Worm (Caenorhabditis elegans): Measurements from ENCODE around the gene evl-20.

evl-20 gene

DNA sequence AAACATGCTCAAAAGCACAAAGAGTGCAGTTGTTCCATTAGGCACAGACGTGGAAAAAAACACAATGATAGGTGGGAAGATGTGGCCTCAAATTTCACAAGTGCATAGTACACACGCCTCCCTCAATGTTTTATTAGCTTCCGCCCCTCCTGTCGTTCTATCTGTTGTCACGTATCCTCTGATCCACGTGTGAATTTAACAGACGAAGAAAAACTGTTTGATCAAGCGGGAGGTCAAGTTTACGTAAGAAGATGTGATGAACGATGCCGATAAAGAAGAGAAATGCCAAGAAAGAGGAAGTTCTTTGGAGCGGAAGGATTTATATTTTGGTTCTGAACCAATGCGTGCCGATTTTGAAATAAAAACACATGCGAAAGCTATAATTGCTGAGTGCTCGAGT lies 6.6 kb downstream of the evl-20 start:
- no peak for TF ChIP-seq nhr-77 (tag; optimal IDR thresholded peaks at IDR 0.05)
- peak; percentile 10 for TF ChIP-seq pha-4 (tag; optimal IDR thresholded peaks at IDR 0.05)

DNA sequence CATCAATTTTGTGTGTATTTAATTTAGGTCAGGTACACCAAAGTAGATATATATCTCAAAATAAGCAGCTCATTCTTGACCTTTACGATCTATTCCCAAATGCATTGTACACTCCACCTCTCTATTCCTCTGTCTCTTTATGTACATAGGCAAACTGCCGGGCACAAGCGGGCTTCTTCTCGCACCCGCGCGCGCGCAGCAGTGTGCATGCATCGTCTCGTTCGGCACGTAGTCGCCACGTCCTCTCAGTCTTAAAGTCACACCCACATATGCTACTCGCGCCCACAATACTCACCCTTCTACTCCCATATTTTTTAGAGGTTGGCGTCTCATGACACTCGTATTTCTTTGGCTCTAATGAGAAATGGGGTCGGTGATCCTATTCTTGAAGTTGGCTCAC lies 7.3 kb downstream of the evl-20 start:
- TF ChIP-seq egl-27 (tag; optimal IDR thresholded peaks at IDR 0.05) (no peak), pha-4 (tag; optimal IDR thresholded peaks at IDR 0.05) (peak; percentile 73), mml-1 (tag; optimal IDR thresholded peaks at IDR 0.05) (no peak), ZK546.5 (tag; optimal IDR thresholded peaks at IDR 0.05) (no peak), nhr-67 (tag; optimal IDR thresholded peaks at IDR 0.05) (no peak), lin-39 (tag; optimal IDR thresholded peaks at IDR 0.05) (peak; percentile 90), hmg-11 (tag; optimal IDR thresholded peaks at IDR 0.05) (no peak), jun-1 (tag; optimal IDR thresholded peaks at IDR 0.05) (no peak), nhr-25 (tag; optimal IDR thresholded peaks at IDR 0.05) (no peak), nhr-76 (tag; optimal IDR thresholded peaks at IDR 0.05) (no peak), ztf-4 (tag; optimal IDR thresholded peaks at IDR 0.05) (no peak)

DNA sequence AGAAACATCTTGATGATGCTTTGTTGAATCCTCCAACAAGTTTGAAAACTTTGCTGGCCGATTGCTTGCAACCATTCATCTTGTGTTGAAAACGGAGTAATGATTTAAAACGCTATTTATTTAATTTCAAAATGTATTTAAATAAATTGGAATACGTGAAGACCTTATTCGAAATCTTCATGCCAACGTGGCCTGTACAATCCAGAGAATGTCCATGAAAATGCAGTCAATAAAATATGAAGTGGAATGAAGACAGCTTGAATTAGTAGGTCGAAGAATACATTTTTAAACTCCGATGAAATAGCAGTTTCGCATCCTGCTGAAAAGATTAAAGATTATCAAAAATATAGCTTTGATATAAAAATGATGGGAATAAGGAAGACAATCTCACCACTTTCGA lies 10.4 kb downstream of the evl-20 start, which contains the start of gene F22B5.5:
TSS of gene F22B5.5 (minus strand) at position 101 of the 400 bp plus-strand sequence.
- TF ChIP-seq daf-12 (tag; optimal IDR thresholded peaks at IDR 0.05) (no peak), mml-1 (tag; optimal IDR thresholded peaks at IDR 0.05) (no peak), ztf-4 (tag; optimal IDR thresholded peaks at IDR 0.05) (no peak), nfya-1 (tag; optimal IDR thresholded peaks at IDR 0.05; ENCODE audit: insufficient read depth) (no peak), nhr-43 (tag; optimal IDR thresholded peaks at IDR 0.05; ENCODE audit: poor library complexity, severe bottlenecking) (no peak), ceh-82 (tag; optimal IDR thresholded peaks at IDR 0.05) (no peak)

DNA sequence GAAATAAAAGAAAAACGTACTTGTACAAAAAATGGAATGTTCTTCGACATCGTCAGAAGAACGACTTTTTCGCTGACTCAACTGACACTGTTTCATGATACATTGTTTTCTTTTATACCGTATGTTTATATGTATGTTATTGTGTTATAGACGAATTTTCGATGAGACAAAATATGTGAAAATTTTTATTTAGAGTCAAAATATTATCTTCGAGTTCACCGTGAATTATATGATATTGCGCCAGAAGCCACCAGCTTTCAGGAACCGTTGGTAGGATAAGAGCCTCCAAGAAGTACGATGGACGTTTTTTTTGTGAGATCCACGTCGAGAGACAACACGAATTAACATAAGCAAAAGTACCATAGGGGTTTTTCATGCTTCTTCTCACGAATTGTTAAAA lies 12.0 kb downstream of the evl-20 start, which contains the start of gene F22B5.6:
TSS of gene F22B5.6 (minus strand) at position 101 of the 400 bp plus-strand sequence.
- TF ChIP-seq nhr-28 (tag; optimal IDR thresholded peaks at IDR 0.05) (no peak), daf-12 (tag; optimal IDR thresholded peaks at IDR 0.05) (no peak), aly-2 (tag; optimal IDR thresholded peaks at IDR 0.05) (no peak), fos-1 (tag; optimal IDR thresholded peaks at IDR 0.05) (no peak), jun-1 (tag; optimal IDR thresholded peaks at IDR 0.05) (no peak), ceh-82 (tag; optimal IDR thresholded peaks at IDR 0.05) (no peak), nhr-76 (tag; optimal IDR thresholded peaks at IDR 0.05) (no peak), ceh-28 (tag; optimal IDR thresholded peaks at IDR 0.05) (no peak), mdl-1 (tag; optimal IDR thresholded peaks at IDR 0.05) (no peak), ceh-16 (tag; optimal IDR thresholded peaks at IDR 0.05) (no peak)

DNA sequence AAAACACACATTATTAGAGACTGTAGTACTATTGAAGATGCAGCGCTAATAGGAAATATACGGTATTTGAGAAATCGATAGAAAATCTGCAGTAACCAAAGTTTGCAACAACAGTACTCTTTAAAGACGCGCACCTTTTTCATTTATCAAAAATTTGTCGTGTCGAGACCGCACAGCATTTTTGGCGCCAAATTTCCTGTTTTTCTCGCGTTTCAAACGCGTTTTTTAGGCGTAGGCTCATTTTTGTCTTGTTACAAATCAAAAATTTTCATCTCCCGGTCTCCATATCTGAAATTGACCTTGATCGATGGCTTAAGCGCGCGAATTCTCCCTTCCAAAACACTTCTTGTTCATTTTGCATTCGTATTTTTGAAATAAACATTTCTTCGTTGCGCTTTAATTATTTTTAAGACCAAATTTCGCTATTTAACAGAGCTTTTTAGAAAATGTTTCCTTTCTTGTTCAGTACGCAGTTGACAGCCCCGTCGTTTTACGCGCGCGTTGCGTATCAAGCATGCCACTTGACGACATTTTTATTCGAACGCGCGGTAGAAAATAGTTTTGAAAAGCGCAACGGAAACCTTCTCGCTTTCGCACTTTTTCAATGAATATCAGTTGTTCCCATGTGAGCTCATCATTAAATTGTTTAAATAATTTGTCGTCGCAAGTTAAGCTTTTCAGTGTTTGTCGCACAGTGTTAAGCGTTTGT lies 12.7 kb downstream of the evl-20 start:
- no peak for TF ChIP-seq snpc-4 (tag; optimal IDR thresholded peaks at IDR 0.05)
- no peak for TF ChIP-seq elt-1 (tag; optimal IDR thresholded peaks at IDR 0.05)
- TF ChIP-seq sea-2 (GFP tag; optimal IDR thresholded peaks at IDR 0.05) = no peak
- no peak for TF ChIP-seq fos-1 (tag; optimal IDR thresholded peaks at IDR 0.05)
- no peak for TF ChIP-seq nhr-76 (tag; optimal IDR thresholded peaks at IDR 0.05)
- TF ChIP-seq nhr-12 (tag; optimal IDR thresholded peaks at IDR 0.05) = no peak
- no peak for TF ChIP-seq ama-1 (optimal IDR thresholded peaks at IDR 0.05)
- no peak for TF ChIP-seq tbx-2 (tag; optimal IDR thresholded peaks at IDR 0.05)
- no peak for TF ChIP-seq lin-39 (tag; optimal IDR thresholded peaks at IDR 0.05)
- TF ChIP-seq skn-1 (tag; optimal IDR thresholded peaks at IDR 0.05) = no peak
- TF ChIP-seq daf-12 (tag; optimal IDR thresholded peaks at IDR 0.05) = no peak

DNA sequence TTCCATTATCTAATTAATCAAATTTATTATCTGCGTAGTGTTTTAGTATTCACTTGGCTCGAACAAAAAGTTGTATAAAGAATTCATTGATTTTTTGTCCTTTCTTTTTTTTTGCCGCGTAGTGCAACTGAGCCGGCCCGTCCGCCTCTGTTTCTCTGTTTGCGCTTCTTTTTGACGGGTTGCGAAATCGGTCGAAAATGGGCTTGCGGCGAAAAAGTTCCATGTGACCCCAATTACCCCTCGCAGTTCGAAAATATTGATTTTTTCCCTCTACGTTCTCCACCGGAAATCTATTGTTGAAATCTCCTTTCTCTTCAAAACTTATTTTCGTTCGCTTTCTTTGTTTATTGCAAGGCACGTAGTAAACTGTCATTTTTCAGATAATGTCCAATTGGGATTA lies 13.3 kb downstream of the evl-20 start, which contains the start of gene zyg-9:
TSS of gene zyg-9 (plus strand) at position 381 of the 400 bp plus-strand sequence.
- TF ChIP-seq ceh-28 (tag; optimal IDR thresholded peaks at IDR 0.05) (peak; percentile 32), nhr-67 (tag; optimal IDR thresholded peaks at IDR 0.05) (no peak), ceh-82 (tag; optimal IDR thresholded peaks at IDR 0.05) (no peak), elt-1 (tag; optimal IDR thresholded peaks at IDR 0.05) (no peak), nfya-1 (tag; optimal IDR thresholded peaks at IDR 0.05; ENCODE audit: insufficient read depth) (peak; percentile 39), hmg-11 (tag; optimal IDR thresholded peaks at IDR 0.05) (peak; percentile 33), fkh-10 (GFP tag; optimal IDR thresholded peaks at IDR 0.05) (no peak), pqm-1 (tag; optimal IDR thresholded peaks at IDR 0.05) (no peak), nhr-11 (tag; optimal IDR thresholded peaks at IDR 0.05) (no peak), sea-2 (GFP tag; optimal IDR thresholded peaks at IDR 0.05) (no peak), nhr-25 (tag; optimal IDR thresholded peaks at IDR 0.05) (no peak), unc-39 (tag; optimal IDR thresholded peaks at IDR 0.05) (no peak), nhr-237 (tag; optimal IDR thresholded peaks at IDR 0.05) (no peak), pha-4 (tag; optimal IDR thresholded peaks at IDR 0.05) (peak; percentile 20), nhr-77 (tag; optimal IDR thresholded peaks at IDR 0.05) (no peak), nhr-12 (tag; optimal IDR thresholded peaks at IDR 0.05) (no peak), ztf-4 (tag; optimal IDR thresholded peaks at IDR 0.05) (no peak), nhr-23 (tag; optimal IDR thresholded peaks at IDR 0.05) (peak; percentile 14), lin-39 (tag; optimal IDR thresholded peaks at IDR 0.05) (peak; percentile 54), elt-2 (tag; optimal IDR thresholded peaks at IDR 0.05) (no peak), lin-15B (tag; optimal IDR thresholded peaks at IDR 0.05) (peak; percentile 34), R02D3.7 (tag; optimal IDR thresholded peaks at IDR 0.05) (no peak)

Data from whole organism, L3 larva.